Worm (Caenorhabditis elegans): ENCODE results near the gene Y40C7B.4.

Gene Y40C7B.4

ce11 chrX:17294728-17295127 is 38.1 kb upstream of the Y40C7B.4 start, which contains the start of gene C33E10.8:
C33E10.8 (minus strand) TSS chrX:17294828.
- TF ChIP-seq sdc-2 (tag; optimal IDR thresholded peaks at IDR 0.05) (no peak), ceh-14 (tag; optimal IDR thresholded peaks at IDR 0.05) (no peak)

ce11 chrX:17294019-17294418 is 37.4 kb upstream of the Y40C7B.4 start:
- no peak for TF ChIP-seq ceh-9 (tag; optimal IDR thresholded peaks at IDR 0.05)
- TF ChIP-seq C08G9.2 (tag; optimal IDR thresholded peaks at IDR 0.05) = no peak
- no peak for TF ChIP-seq ztf-16 (tag; optimal IDR thresholded peaks at IDR 0.05)
- no peak for TF ChIP-seq hlh-8 (tag; optimal IDR thresholded peaks at IDR 0.05)
- no peak for TF ChIP-seq hlh-6 (tag; optimal IDR thresholded peaks at IDR 0.05)
- TF ChIP-seq ceh-34 (tag; optimal IDR thresholded peaks at IDR 0.05) = no peak
- TF ChIP-seq C38D4.7 (GFP tag; optimal IDR thresholded peaks at IDR 0.05) = no peak
- TF ChIP-seq dve-1 (tag; optimal IDR thresholded peaks at IDR 0.05) = no peak
- TF ChIP-seq mec-3 (tag; optimal IDR thresholded peaks at IDR 0.05; ENCODE audit: borderline replicate concordance) = no peak
- TF ChIP-seq lin-11 (tag; optimal IDR thresholded peaks at IDR 0.05) = no peak
- TF ChIP-seq unc-55 (GFP tag; optimal IDR thresholded peaks at IDR 0.05) = no peak
- TF ChIP-seq pha-2 (tag; optimal IDR thresholded peaks at IDR 0.05) = no peak
- no peak for TF ChIP-seq ref-2 (tag; optimal IDR thresholded peaks at IDR 0.05)
- TF ChIP-seq elt-4 (tag; optimal IDR thresholded peaks at IDR 0.05) = no peak
- no peak for TF ChIP-seq ceh-19 (GFP tag; optimal IDR thresholded peaks at IDR 0.05)
- TF ChIP-seq ceh-18 (tag; optimal IDR thresholded peaks at IDR 0.05) = no peak
- TF ChIP-seq ama-1 (optimal IDR thresholded peaks at IDR 0.05) = no peak

ce11 chrX:17288378-17288777 is 31.8 kb upstream of the Y40C7B.4 start:
- TF ChIP-seq nfya-1 (tag; optimal IDR thresholded peaks at IDR 0.05) (no peak), ref-2 (tag; optimal IDR thresholded peaks at IDR 0.05) (no peak), che-1 (tag; optimal IDR thresholded peaks at IDR 0.05) (no peak), gmeb-2 (tag; optimal IDR thresholded peaks at IDR 0.05) (no peak), lin-11 (tag; optimal IDR thresholded peaks at IDR 0.05) (no peak), pat-9 (tag; optimal IDR thresholded peaks at IDR 0.05) (no peak), ztf-16 (tag; optimal IDR thresholded peaks at IDR 0.05) (no peak), ceh-45 (GFP tag; IDR thresholded peaks at IDR 0.05) (no peak), tbx-2 (tag; optimal IDR thresholded peaks at IDR 0.05) (no peak), nhr-232 (tag; optimal IDR thresholded peaks at IDR 0.05) (no peak), sox-4 (tag; optimal IDR thresholded peaks at IDR 0.05) (no peak)

ce11 chrX:17255750-17256149 is 837 bp downstream of the Y40C7B.4 start:
- TF ChIP-seq elt-2 (tag; optimal IDR thresholded peaks at IDR 0.05) = peak; percentile 21

ce11 chrX:17247260-17247659 is 9.3 kb downstream of the Y40C7B.4 start:
- no peak for TF ChIP-seq pros-1 (tag; optimal IDR thresholded peaks at IDR 0.05)
- peak; percentile 60 for TF ChIP-seq elt-2 (tag; optimal IDR thresholded peaks at IDR 0.05)

ce11 chrX:17243053-17243452 is 13.5 kb downstream of the Y40C7B.4 start, which contains the start of gene T25G12.13:
T25G12.13 (plus strand) TSS chrX:17243353.
- TF ChIP-seq eyg-1 (tag; optimal IDR thresholded peaks at IDR 0.05) (no peak), ztf-16 (tag; optimal IDR thresholded peaks at IDR 0.05) (no peak), npax-4 (tag; optimal IDR thresholded peaks at IDR 0.05) (no peak), unc-55 (GFP tag; optimal IDR thresholded peaks at IDR 0.05) (no peak), K02D7.2 (tag; optimal IDR thresholded peaks at IDR 0.05) (no peak), sox-4 (tag; optimal IDR thresholded peaks at IDR 0.05) (no peak), pax-1 (tag; optimal IDR thresholded peaks at IDR 0.05) (no peak), odd-2 (tag; optimal IDR thresholded peaks at IDR 0.05) (no peak), elt-2 (tag; optimal IDR thresholded peaks at IDR 0.05) (no peak), ets-4 (tag; optimal IDR thresholded peaks at IDR 0.05) (no peak)
